Fruit fly (Drosophila melanogaster) whole organism, wandering third instar larva: ENCODE measurements around the gene Cap-D2.

ENCODE experiments used
- Abd-B ChIP-seq: fragments of >200 bp; optimal IDR thresholded peaks from 2 replicates; lab custom pipeline; 2017; ENCODE audit warnings: missing biosample characterization, missing genetic modification characterization
- CG32264 ChIP-seq: fragments of 200-800 bp; sonication (Bioruptor generic); optimal IDR thresholded peaks from 2 replicates; lab custom pipeline; 2016; ENCODE audit warnings: missing biosample characterization, missing genetic modification characterization
- Dfd ChIP-seq: fragments of >200 bp; optimal IDR thresholded peaks from 2 replicates; lab custom pipeline; 2017; ENCODE audit warnings: missing biosample characterization, missing genetic modification characterization
- GATAd ChIP-seq: sonication (Bioruptor generic); optimal IDR thresholded peaks from 2 replicates; lab custom pipeline; 2016; ENCODE audit warnings: missing biosample characterization, missing genetic modification characterization
- HLH106 ChIP-seq: fragments of 200-800 bp; optimal IDR thresholded peaks from 3 replicates; lab custom pipeline; 2019; ENCODE audit warnings: missing biosample characterization, mild to moderate bottlenecking, missing genetic modification characterization, moderate library complexity
- Hr83 ChIP-seq: fragments of 200-300 bp; sonication (Bioruptor generic); optimal IDR thresholded peaks from 2 replicates; lab custom pipeline; 2016; ENCODE audit warnings: missing biosample characterization, mild to moderate bottlenecking, missing genetic modification characterization, moderate library complexity; ENCODE audit not compliant: poor library complexity, severe bottlenecking
- Myc ChIP-seq: fragments of >200 bp; optimal IDR thresholded peaks from 2 replicates; lab custom pipeline; 2017
- OdsH ChIP-seq: fragments of 200-800 bp; sonication (Bioruptor generic); optimal IDR thresholded peaks from 2 replicates; lab custom pipeline; 2016; ENCODE audit warnings: missing biosample characterization, mild to moderate bottlenecking, missing genetic modification characterization
- brk ChIP-seq: fragments of 200-800 bp; sonication (Bioruptor generic); optimal IDR thresholded peaks from 2 replicates; lab custom pipeline; 2016; ENCODE audit warnings: missing biosample characterization, mild to moderate bottlenecking, missing genetic modification characterization
- dsf ChIP-seq: sonication (Bioruptor generic); optimal IDR thresholded peaks from 2 replicates; lab custom pipeline; 2016; ENCODE audit warnings: missing biosample characterization, missing genetic modification characterization, borderline replicate concordance
- fru ChIP-seq: fragments of 200-800 bp; sonication (Bioruptor generic); optimal IDR thresholded peaks from 3 replicates; lab custom pipeline; 2016; ENCODE audit warnings: missing biosample characterization, mild to moderate bottlenecking, missing genetic modification characterization
- h ChIP-seq: fragments of 200-800 bp; sonication (Bioruptor generic); optimal IDR thresholded peaks from 3 replicates; lab custom pipeline; 2016; ENCODE audit warnings: missing biosample characterization, mild to moderate bottlenecking, missing genetic modification characterization
- lola ChIP-seq: fragments of >200 bp; optimal IDR thresholded peaks from 2 replicates; lab custom pipeline; 2017; ENCODE audit warnings: missing biosample characterization, missing genetic modification characterization

DNA sequence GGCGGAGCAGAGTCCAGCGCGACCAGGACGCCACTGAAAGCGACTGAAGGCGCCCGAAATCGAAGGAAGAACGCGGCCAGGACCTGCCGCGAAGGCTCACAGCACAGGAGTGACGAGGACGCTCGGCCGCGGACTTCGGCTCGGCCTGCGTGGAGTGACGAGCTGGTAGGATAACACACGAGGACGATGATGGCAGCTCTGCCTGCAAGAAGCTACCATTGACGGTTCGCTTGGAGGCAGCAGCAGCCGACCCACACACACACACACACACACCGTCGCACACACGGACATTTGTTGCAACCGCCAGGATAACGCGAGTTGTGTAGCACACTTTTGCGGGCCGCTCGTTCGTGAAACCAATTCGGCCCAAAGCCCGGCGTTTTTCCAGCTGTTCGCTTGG, 15.5 kb upstream of the Cap-D2 start, which contains the start of gene Dop1R2:
- TF ChIP-seq fru (GFP tag; lab: Kevin White, UChicago) (no peak), brk (no peak), dsf (no peak), HLH106 (tag; lab: Kevin White, UChicago) (no peak), CG32264 (GFP tag; lab: Kevin White, UChicago) (no peak), Abd-B (GFP tag; lab: Kevin White, UChicago) (no peak), Hr83 (GFP tag; lab: Kevin White, UChicago) (no peak), OdsH (no peak), Dfd (GFP tag; lab: Kevin White, UChicago) (no peak), lola (no peak), GATAd (GFP tag; lab: Kevin White, UChicago) (no peak), h (GFP tag; lab: Kevin White, UChicago) (no peak), Myc (lab: Kevin White, UChicago) (no peak)
